Worm (Caenorhabditis elegans): Measurements from ENCODE around the gene F31E8.4.

DNA sequence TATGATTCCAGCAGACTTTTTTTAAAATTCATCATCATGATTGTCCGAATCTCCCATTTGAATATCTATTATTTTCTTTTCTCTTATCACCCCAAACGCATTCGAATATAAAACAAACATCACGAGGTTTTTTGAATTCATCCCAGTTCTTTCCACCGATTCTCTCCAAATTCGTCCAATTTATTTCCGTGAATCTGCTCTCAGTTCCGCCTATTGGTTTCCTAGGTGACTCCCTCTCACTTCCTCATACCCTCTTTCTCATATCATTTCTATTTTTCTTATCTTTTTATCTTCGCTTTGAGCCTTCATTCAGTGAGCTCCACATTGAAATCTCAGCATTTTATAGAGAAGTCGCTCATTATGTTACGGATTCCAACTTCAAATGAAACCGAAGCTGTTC is 20.9 kb downstream of the F31E8.4 start, which contains the start of gene T13C2.7:
- no peak for TF ChIP-seq ama-1 (optimal IDR thresholded peaks at IDR 0.05)
- no peak for TF ChIP-seq tbx-37 (GFP tag; conservative IDR thresholded peaks at IDR 0.05)
- TF ChIP-seq B0310.2 (tag; optimal IDR thresholded peaks at IDR 0.05), result no peak
- TF ChIP-seq flt-1 (GFP tag; IDR thresholded peaks at IDR 0.05), result no peak
